Worm (Caenorhabditis elegans) whole organism, L2 larva: ENCODE measurements around the gene srw-97.
A peak's percentile ranks its signal among the peaks of the same experiment; 100 is the strongest.

Source experiments
- Y55F3AM.14 ChIP-seq: fragments of 200-800 bp; sonication (Bioruptor generic); optimal IDR thresholded peaks from 2 replicates; lab custom pipeline; 2018; ENCODE audit warnings: mild to moderate bottlenecking, missing genetic modification characterization, missing compliant biosample characterization
- ama-1 ChIP-seq: fragments of 150-350 bp; optimal IDR thresholded peaks from 2 replicates; lab custom pipeline; 2018; ENCODE audit warnings: inconsistent platforms
- ceh-16 ChIP-seq: fragments of 150-350 bp; optimal IDR thresholded peaks from 2 replicates; lab custom pipeline; 2014; ENCODE audit warnings: missing biosample characterization, missing genetic modification characterization
- dmd-4 ChIP-seq: sonication (generic microtip); optimal IDR thresholded peaks from 2 replicates; lab custom pipeline; 2017; ENCODE audit warnings: missing biosample characterization, missing genetic modification characterization
- fos-1 ChIP-seq: fragments of 150-350 bp; optimal IDR thresholded peaks from 2 replicates; lab custom pipeline; 2014; ENCODE audit warnings: missing biosample characterization, missing genetic modification characterization
- gmeb-1 ChIP-seq: fragments of 150-350 bp; optimal IDR thresholded peaks from 2 replicates; lab custom pipeline; 2014; ENCODE audit warnings: missing biosample characterization, missing genetic modification characterization
- nhr-10 ChIP-seq: sonication (generic microtip); optimal IDR thresholded peaks from 2 replicates; lab custom pipeline; 2017; ENCODE audit warnings: missing biosample characterization, missing genetic modification characterization
- nhr-11 ChIP-seq: fragments of 150-350 bp; optimal IDR thresholded peaks from 2 replicates; lab custom pipeline; 2014; ENCODE audit warnings: missing biosample characterization, missing genetic modification characterization
- nhr-129 ChIP-seq: fragments of 150-350 bp; optimal IDR thresholded peaks from 2 replicates; lab custom pipeline; 2014; ENCODE audit warnings: missing biosample characterization, missing genetic modification characterization
- nhr-25 ChIP-seq: fragments of 150-350 bp; sonication (generic microtip); optimal IDR thresholded peaks from 3 replicates; lab custom pipeline; 2014; ENCODE audit warnings: missing biosample characterization, missing genetic modification characterization

Gene srw-97

DNA sequence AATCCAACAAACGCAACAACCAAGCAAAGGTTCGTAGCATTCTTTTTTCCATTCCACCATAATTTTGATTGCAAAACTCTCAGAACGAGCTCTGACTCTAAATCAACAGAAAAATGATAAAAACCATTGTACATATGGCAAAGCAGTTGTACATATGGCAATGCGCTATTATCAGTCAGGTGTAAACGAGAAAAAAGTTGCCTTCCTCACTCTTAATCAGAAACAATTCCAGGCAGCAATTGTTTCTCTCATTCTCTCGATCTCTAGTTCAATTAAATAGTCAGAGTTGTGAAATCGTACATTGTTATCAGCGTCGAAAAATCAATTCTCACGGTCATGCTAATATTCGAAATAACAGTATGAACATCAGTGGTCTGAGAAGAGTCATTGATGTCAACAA is 47.0 kb downstream of the srw-97 start:
- TF ChIP-seq fos-1 (tag; lab: Kevin White, UChicago) = peak; percentile 44
- no peak for TF ChIP-seq gmeb-1 (tag; lab: Kevin White, UChicago)
- TF ChIP-seq Y55F3AM.14 (GFP tag; lab: Kevin White, UChicago) = no peak
- TF ChIP-seq, all 48 proteins: peak for 1

- TF ChIP-seq nhr-129 = no peak
These were observed 47.6 kb downstream of the srw-97 start, which contains the start of gene fbxa-158 for ce11 chrII:1621180-1621579. fbxa-158 (minus strand) TSS chrII:1621280.

ce11 chrII:1618948-1619347 is 49.9 kb downstream of the srw-97 start, which contains the start of gene fbxa-166:
fbxa-166 (minus strand) TSS chrII:1619048.
- TF ChIP-seq nhr-10 (tag; lab: Kevin White, UChicago) (no peak), nhr-25 (no peak), ceh-16 (tag; lab: Kevin White, UChicago) (no peak), dmd-4 (tag; lab: Kevin White, UChicago) (no peak), ama-1 (lab: Kevin White, UChicago) (no peak), nhr-11 (tag; lab: Kevin White, UChicago) (no peak)
